Worm (Caenorhabditis elegans): ENCODE data around the gene C16C8.7.

DNA sequence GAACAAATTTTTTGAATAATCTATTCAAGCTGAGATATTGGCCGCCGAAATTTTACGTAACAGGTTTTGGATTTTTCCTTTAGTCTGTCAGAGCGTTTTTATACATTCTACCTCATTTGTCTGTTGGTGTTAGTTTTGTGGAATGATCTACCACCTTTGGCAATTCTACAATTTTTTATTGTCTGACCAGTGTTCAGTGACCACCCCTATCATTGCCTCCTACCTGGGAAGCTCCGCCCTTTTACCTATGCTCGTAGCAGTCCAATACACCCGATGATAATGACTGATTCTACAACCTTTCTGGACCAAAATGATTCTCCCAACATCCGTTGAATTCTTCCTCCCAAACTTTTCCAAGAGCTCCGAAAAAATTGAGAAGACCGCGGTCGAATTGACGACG is 13.8 kb upstream of the C16C8.7 start, which contains the start of gene sdz-32:
- TF ChIP-seq odd-2 (tag; optimal IDR thresholded peaks at IDR 0.05): no peak
- TF ChIP-seq hlh-30 (tag; optimal IDR thresholded peaks at IDR 0.05; ENCODE audit: insufficient read depth): no peak
- TF ChIP-seq fkh-6 (tag; optimal IDR thresholded peaks at IDR 0.05): no peak
- TF ChIP-seq dve-1 (tag; optimal IDR thresholded peaks at IDR 0.05): no peak
- no peak for TF ChIP-seq syd-9 (tag; optimal IDR thresholded peaks at IDR 0.05)
- TF ChIP-seq pqm-1 (tag; optimal IDR thresholded peaks at IDR 0.05): no peak
- no peak for TF ChIP-seq ceh-22 (tag; optimal IDR thresholded peaks at IDR 0.05)
- TF ChIP-seq fax-1 (tag; optimal IDR thresholded peaks at IDR 0.05): no peak
- no peak for TF ChIP-seq fkh-10 (GFP tag; optimal IDR thresholded peaks at IDR 0.05)
- TF ChIP-seq ceh-18 (tag; optimal IDR thresholded peaks at IDR 0.05): no peak
- no peak for TF ChIP-seq K09A11.1 (tag; optimal IDR thresholded peaks at IDR 0.05; ENCODE audit: insufficient read depth)
- TF ChIP-seq ceh-6 (GFP tag; optimal IDR thresholded peaks at IDR 0.05): no peak
- no peak for TF ChIP-seq ceh-9 (tag; optimal IDR thresholded peaks at IDR 0.05)

Measured in whole organism, late embryonic.